Worm (Caenorhabditis elegans): Measurements from ENCODE around the gene nlt-1.
A peak's percentile ranks its signal among the peaks of the same experiment; 100 is the strongest.

nlt-1 gene

ce11 chrII:10001065-10001464 lies at the start of gene nlt-1:
Gene nlt-1 (minus strand): TSS chrII:10001142.
- TF ChIP-seq dve-1 (tag; optimal IDR thresholded peaks at IDR 0.05; ENCODE audit: insufficient read depth), result peak; percentile 81
- TF ChIP-seq nhr-77 (tag; optimal IDR thresholded peaks at IDR 0.05), result peak; percentile 93
- TF ChIP-seq nhr-102 (tag; optimal IDR thresholded peaks at IDR 0.05), result peak; percentile 55
- TF ChIP-seq nhr-11 (tag; optimal IDR thresholded peaks at IDR 0.05), result peak; percentile 28
- peak; percentile 13 for TF ChIP-seq mes-2 (tag; optimal IDR thresholded peaks at IDR 0.05; ENCODE audit: poor library complexity, severe bottlenecking)
- peak; percentile 96 for TF ChIP-seq nhr-28 (tag; optimal IDR thresholded peaks at IDR 0.05)
- no peak for TF ChIP-seq egl-43 (GFP tag; IDR thresholded peaks at IDR 0.05)
- TF ChIP-seq ceh-62 (tag; optimal IDR thresholded peaks at IDR 0.05), result no peak
- TF ChIP-seq mxl-3 (GFP tag; optimal IDR thresholded peaks at IDR 0.05), result no peak
- TF ChIP-seq unc-62 (GFP tag; optimal IDR thresholded peaks at IDR 0.05 in 1 of 2), result peak in 1 of 2 experiments; percentile 20
- TF ChIP-seq unc-62 (tag; optimal IDR thresholded peaks at IDR 0.05), result no peak
- peak; percentile 98 for TF ChIP-seq php-3 (GFP tag; IDR thresholded peaks at IDR 0.05)
- TF ChIP-seq hlh-11 (tag; optimal IDR thresholded peaks at IDR 0.05), result peak; percentile 86
- no peak for TF ChIP-seq spr-1 (tag; optimal IDR thresholded peaks at IDR 0.05)
- TF ChIP-seq vab-7 (GFP tag; IDR thresholded peaks at IDR 0.05), result no peak
- TF ChIP-seq ceh-20 (GFP tag; IDR thresholded peaks at IDR 0.05), result peak; percentile 92
- TF ChIP-seq dmd-6 (GFP tag; IDR thresholded peaks at IDR 0.05), result peak; percentile 91
- no peak for TF ChIP-seq ztf-11 (tag; optimal IDR thresholded peaks at IDR 0.05)
- peak; percentile 57 for TF ChIP-seq nhr-10 (tag; optimal IDR thresholded peaks at IDR 0.05)
- TF ChIP-seq madf-5 (GFP tag; IDR thresholded peaks at IDR 0.05), result no peak
- no peak for TF ChIP-seq daf-16 (GFP tag; optimal IDR thresholded peaks at IDR 0.05)
- TF ChIP-seq daf-16 (tag; optimal IDR thresholded peaks at IDR 0.05), result peak; percentile 89
- TF ChIP-seq F37D6.2 (tag; optimal IDR thresholded peaks at IDR 0.05), result no peak
- TF ChIP-seq nhr-76 (tag; optimal IDR thresholded peaks at IDR 0.05), result no peak
- TF ChIP-seq dmd-8 (GFP tag; IDR thresholded peaks at IDR 0.05), result no peak
- TF ChIP-seq pqm-1 (tag; optimal IDR thresholded peaks at IDR 0.05), result peak; percentile 91
- no peak for TF ChIP-seq lin-38 (GFP tag; IDR thresholded peaks at IDR 0.05)
- peak; percentile 72; the same call in 1 of the 2 replicates for TF ChIP-seq tra-1 (GFP tag; IDR thresholded peaks at IDR 0.05)
- peak; percentile 70 for TF ChIP-seq nhr-48 (tag; optimal IDR thresholded peaks at IDR 0.05)
- peak in 1 of 2 experiments; percentile 55 for TF ChIP-seq mdl-1 (tag; optimal IDR thresholded peaks at IDR 0.05)
- peak; percentile 24 for TF ChIP-seq nhr-6 (tag; optimal IDR thresholded peaks at IDR 0.05)
- TF ChIP-seq zfp-2 (tag; optimal IDR thresholded peaks at IDR 0.05), result no peak
- peak; percentile 39 for TF ChIP-seq hlh-30 (tag; optimal IDR thresholded peaks at IDR 0.05; ENCODE audit: insufficient read depth)
- no peak for TF ChIP-seq Y5F2A.4 (GFP tag; optimal IDR thresholded peaks at IDR 0.05)
- no peak for TF ChIP-seq daf-8 (GFP tag; IDR thresholded peaks at IDR 0.05)
- peak; percentile 44 for TF ChIP-seq mep-1 (tag; optimal IDR thresholded peaks at IDR 0.05)
- TF ChIP-seq T20F7.1 (GFP tag; optimal IDR thresholded peaks at IDR 0.05), result peak; percentile 43
- 0 out of 2 replicates have a peak, but pooled peaks have one; percentile 44 for TF ChIP-seq lin-1 (GFP tag; IDR thresholded peaks at IDR 0.05)
- TF ChIP-seq ZK546.5 (tag; optimal IDR thresholded peaks at IDR 0.05), result no peak

ce11 chrII:10048568-10048967 lies 47.6 kb upstream of the nlt-1 start, which contains the start of gene flp-4:
Gene flp-4 (plus strand): TSS chrII:10048868.
- no peak for TF ChIP-seq daf-19 (GFP tag; conservative IDR thresholded peaks at IDR 0.05)
- no peak for TF ChIP-seq nhr-76 (tag; optimal IDR thresholded peaks at IDR 0.05)
- no peak for TF ChIP-seq ces-1 (GFP tag; optimal IDR thresholded peaks at IDR 0.05)
- no peak for TF ChIP-seq nhr-11 (tag; optimal IDR thresholded peaks at IDR 0.05)
- no peak for TF ChIP-seq vab-7 (GFP tag; IDR thresholded peaks at IDR 0.05)
- no peak for TF ChIP-seq daf-12 (tag; optimal IDR thresholded peaks at IDR 0.05)

Measured in whole organism, L4 larva.